Worm (Caenorhabditis elegans): ENCODE data around the gene Y62H9A.9.

Gene Y62H9A.9

ce11 chrX:11892328-11892727 lies 5.6 kb downstream of the Y62H9A.9 start, which contains the start of gene Y62H9A.8:
Gene Y62H9A.8, minus strand, starts transcription at chrX:11892428.
- TF ChIP-seq lin-32 (GFP tag; optimal IDR thresholded peaks at IDR 0.05) (no peak), ceh-83 (GFP tag; optimal IDR thresholded peaks at IDR 0.05) (no peak), unc-62 (GFP tag; optimal IDR thresholded peaks at IDR 0.05) (no peak), elt-3 (tag; optimal IDR thresholded peaks at IDR 0.05) (no peak), nhr-237 (tag; optimal IDR thresholded peaks at IDR 0.05) (no peak), elt-1 (tag; optimal IDR thresholded peaks at IDR 0.05; ENCODE audit: borderline replicate concordance, insufficient read depth) (no peak), pha-4 (tag; optimal IDR thresholded peaks at IDR 0.05) (no peak), unc-120 (tag; optimal IDR thresholded peaks at IDR 0.05; ENCODE audit: poor library complexity, severe bottlenecking) (no peak), flh-1 (GFP tag; optimal IDR thresholded peaks at IDR 0.05) (no peak), tbx-8 (GFP tag; optimal IDR thresholded peaks at IDR 0.05) (no peak), lsy-2 (tag; optimal IDR thresholded peaks at IDR 0.05) (no peak), unc-39 (tag; optimal IDR thresholded peaks at IDR 0.05) (no peak), nhr-12 (tag; optimal IDR thresholded peaks at IDR 0.05) (no peak), nhr-2 (tag; optimal IDR thresholded peaks at IDR 0.05) (no peak), ceh-43 (GFP tag; optimal IDR thresholded peaks at IDR 0.05) (no peak), ham-2 (GFP tag; optimal IDR thresholded peaks at IDR 0.05) (no peak)

- TF ChIP-seq sem-2 (GFP tag; optimal IDR thresholded peaks at IDR 0.05) (no peak), ces-1 (GFP tag; optimal IDR thresholded peaks at IDR 0.05) (no peak), tbx-8 (GFP tag; optimal IDR thresholded peaks at IDR 0.05) (no peak), zip-8 (tag; optimal IDR thresholded peaks at IDR 0.05) (no peak), elt-1 (tag; optimal IDR thresholded peaks at IDR 0.05; ENCODE audit: borderline replicate concordance, insufficient read depth) (no peak), nhr-76 (tag; optimal IDR thresholded peaks at IDR 0.05) (no peak), bed-3 (GFP tag; optimal IDR thresholded peaks at IDR 0.05) (no peak), mls-2 (tag; optimal IDR thresholded peaks at IDR 0.05) (no peak), pha-4 (tag; optimal IDR thresholded peaks at IDR 0.05) (no peak), mep-1 (tag; optimal IDR thresholded peaks at IDR 0.05) (no peak), unc-39 (tag; optimal IDR thresholded peaks at IDR 0.05) (no peak), nhr-237 (tag; optimal IDR thresholded peaks at IDR 0.05) (no peak), nhr-2 (tag; optimal IDR thresholded peaks at IDR 0.05) (no peak), ztf-11 (tag; optimal IDR thresholded peaks at IDR 0.05) (no peak), ceh-43 (GFP tag; optimal IDR thresholded peaks at IDR 0.05) (no peak), hlh-1 (tag; optimal IDR thresholded peaks at IDR 0.05) (no peak), lsy-2 (tag; optimal IDR thresholded peaks at IDR 0.05) (no peak)
These were observed 12.4 kb downstream of the Y62H9A.9 start, which contains the start of gene Y62H9A.7 for ce11 chrX:11885577-11885976. Gene Y62H9A.7, minus strand, starts transcription at chrX:11885677.

- no peak for TF ChIP-seq unc-120 (tag; optimal IDR thresholded peaks at IDR 0.05; ENCODE audit: poor library complexity, severe bottlenecking)
- TF ChIP-seq sptf-1 (tag; optimal IDR thresholded peaks at IDR 0.05) = no peak
- no peak for TF ChIP-seq ceh-39 (tag; optimal IDR thresholded peaks at IDR 0.05)
- no peak for TF ChIP-seq lsy-2 (tag; optimal IDR thresholded peaks at IDR 0.05)
- TF ChIP-seq mab-5 (tag; optimal IDR thresholded peaks at IDR 0.05) = no peak
- no peak for TF ChIP-seq unc-39 (tag; optimal IDR thresholded peaks at IDR 0.05)
- TF ChIP-seq ham-2 (GFP tag; optimal IDR thresholded peaks at IDR 0.05) = no peak
- no peak for TF ChIP-seq sem-2 (GFP tag; optimal IDR thresholded peaks at IDR 0.05)
- TF ChIP-seq bed-3 (GFP tag; optimal IDR thresholded peaks at IDR 0.05) = no peak
- no peak for TF ChIP-seq flh-1 (GFP tag; optimal IDR thresholded peaks at IDR 0.05)
- no peak for TF ChIP-seq mls-2 (tag; optimal IDR thresholded peaks at IDR 0.05)
- no peak for TF ChIP-seq elt-3 (tag; optimal IDR thresholded peaks at IDR 0.05)
- TF ChIP-seq lin-13 (tag; optimal IDR thresholded peaks at IDR 0.05) = no peak
- no peak for TF ChIP-seq zip-8 (tag; optimal IDR thresholded peaks at IDR 0.05)
- TF ChIP-seq ces-1 (GFP tag; optimal IDR thresholded peaks at IDR 0.05) = no peak
These were observed 15.1 kb downstream of the Y62H9A.9 start, which contains the start of the genes Y62H9A.5 and ule-5 for ce11 chrX:11882800-11883199. Gene Y62H9A.5, minus strand, starts transcription at chrX:11882900. Gene ule-5, plus strand, starts transcription at chrX:11883127.

ce11 chrX:11879871-11880270 lies 18.1 kb downstream of the Y62H9A.9 start, which contains the start of the genes Y62H9A.3 and Y62H9A.4:
Gene Y62H9A.3, minus strand, starts transcription at chrX:11879971.
Gene Y62H9A.4, plus strand, starts transcription at chrX:11880126.
- TF ChIP-seq ceh-83 (GFP tag; optimal IDR thresholded peaks at IDR 0.05) (no peak), drap-1 (GFP tag; optimal IDR thresholded peaks at IDR 0.05) (no peak), mep-1 (tag; optimal IDR thresholded peaks at IDR 0.05) (no peak), ceh-43 (GFP tag; optimal IDR thresholded peaks at IDR 0.05) (no peak), sem-2 (GFP tag; optimal IDR thresholded peaks at IDR 0.05) (no peak), M03D4.4 (tag; optimal IDR thresholded peaks at IDR 0.05) (no peak), mls-2 (tag; optimal IDR thresholded peaks at IDR 0.05) (no peak), elt-1 (tag; optimal IDR thresholded peaks at IDR 0.05; ENCODE audit: borderline replicate concordance, insufficient read depth) (no peak), elt-3 (tag; optimal IDR thresholded peaks at IDR 0.05) (no peak), cnd-1 (tag; optimal IDR thresholded peaks at IDR 0.05) (no peak)

Data from whole organism, mixed stage, embryonic.